Fruit fly (Drosophila melanogaster): ENCODE data around the gene Muc18B.
A peak's percentile ranks its signal among the peaks of the same experiment; 100 is the strongest.

Muc18B gene

DNA sequence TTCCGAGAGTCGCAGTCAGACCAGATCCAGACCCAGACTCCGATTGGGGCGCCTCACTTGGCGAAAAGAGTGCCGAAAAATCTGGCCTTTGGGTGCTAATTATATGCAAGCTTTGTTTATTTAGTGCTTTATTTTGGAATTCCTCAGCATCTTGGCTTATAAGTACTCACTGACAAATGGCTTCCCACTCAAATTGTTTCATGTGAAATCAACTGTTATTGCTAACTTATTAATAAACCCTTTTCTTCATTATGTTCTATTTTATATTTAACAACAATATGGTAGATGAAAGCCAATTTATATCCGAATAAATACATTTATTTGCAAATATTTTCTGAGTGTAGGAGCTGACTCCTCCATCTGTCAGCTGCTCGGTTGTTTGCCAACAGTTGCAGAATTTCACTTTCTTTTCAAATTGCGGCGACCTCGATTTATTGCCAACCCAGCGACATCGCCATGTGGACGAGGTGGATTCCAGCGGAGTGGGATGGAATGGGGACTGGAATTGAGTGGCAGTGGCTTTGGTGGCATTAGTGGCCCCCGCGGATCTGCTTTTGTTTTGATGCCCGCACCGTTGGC, 14.6 kb downstream of the Muc18B start (continued):
- TF ChIP-seq salr (GFP tag; optimal IDR thresholded peaks at IDR 0.05) (peak in 1 of 2 experiments; percentile 66), fkh (GFP tag; optimal IDR thresholded peaks at IDR 0.05) (no peak), CG6854 (GFP tag; optimal IDR thresholded peaks at IDR 0.05) (peak; percentile 27), CG3032 (tag; optimal IDR thresholded peaks at IDR 0.05) (peak; percentile 54), Sox102F (GFP tag; optimal IDR thresholded peaks at IDR 0.05) (peak; percentile 70), CG11902 (GFP tag; optimal IDR thresholded peaks at IDR 0.05) (peak; percentile 55), achi (GFP tag; optimal IDR thresholded peaks at IDR 0.05) (peak; percentile 69), CG6792 (GFP tag; optimal IDR thresholded peaks at IDR 0.05) (peak; percentile 74), eg (GFP tag; IDR thresholded peaks at IDR 0.05) (peak; percentile 48; the same call in 1 of the 3 replicates), esn (GFP tag; optimal IDR thresholded peaks at IDR 0.05) (peak; percentile 75), Eip78C (GFP tag) (peak; percentile 95), OdsH (GFP tag; optimal IDR thresholded peaks at IDR 0.05) (peak; percentile 72), lz (GFP tag; optimal IDR thresholded peaks at IDR 0.05) (peak; percentile 66), CG3919 (GFP tag; optimal IDR thresholded peaks at IDR 0.05) (peak; percentile 72), CG10631 (GFP tag; optimal IDR thresholded peaks at IDR 0.05) (peak; percentile 70), dac (GFP tag; optimal IDR thresholded peaks at IDR 0.05) (peak; percentile 67), CG7368 (GFP tag; optimal IDR thresholded peaks at IDR 0.05) (peak; percentile 57), spab (GFP tag; optimal IDR thresholded peaks at IDR 0.05) (peak; percentile 26), Ets21C (GFP tag; optimal IDR thresholded peaks at IDR 0.05) (no peak), Sox15 (GFP tag; optimal IDR thresholded peaks at IDR 0.05) (peak; percentile 44), CG34406 (GFP tag; optimal IDR thresholded peaks at IDR 0.05) (peak; percentile 74), Smox (GFP tag; optimal IDR thresholded peaks at IDR 0.05) (peak; percentile 63), acj6 (GFP tag; optimal IDR thresholded peaks at IDR 0.05) (peak; percentile 70), cyc (GFP tag; optimal IDR thresholded peaks at IDR 0.05) (peak; percentile 64), CG6163 (GFP tag; IDR thresholded peaks at IDR 0.05) (peak; percentile 37; the same call in 2 of the 3 replicates), vri (GFP tag; optimal IDR thresholded peaks at IDR 0.05) (no peak), dsx (GFP tag; optimal IDR thresholded peaks at IDR 0.05; ENCODE audit: poor library complexity, severe bottlenecking) (peak; percentile 19), ss (GFP tag; optimal IDR thresholded peaks at IDR 0.05) (peak in 1 of 2 experiments; percentile 48), fd85E (GFP tag; optimal IDR thresholded peaks at IDR 0.05) (peak; percentile 16), Gug (GFP tag; IDR thresholded peaks at IDR 0.05) (no peak; the same call in 1 of the 2 replicates), CG15336 (GFP tag; IDR thresholded peaks at IDR 0.05) (peak; percentile 74), CG1621 (tag; optimal IDR thresholded peaks at IDR 0.05) (no peak), pdm3 (GFP tag; optimal IDR thresholded peaks at IDR 0.05) (peak; percentile 72), Hr39 (GFP tag; optimal IDR thresholded peaks at IDR 0.05) (peak; percentile 33), CG4318 (GFP tag; optimal IDR thresholded peaks at IDR 0.05) (peak; percentile 75), CG31627 (GFP tag; optimal IDR thresholded peaks at IDR 0.05) (peak; percentile 44), topi (GFP tag; optimal IDR thresholded peaks at IDR 0.05) (peak; percentile 75), svp (GFP tag) (peak; percentile 78), Blimp-1 (GFP tag; optimal IDR thresholded peaks at IDR 0.05) (peak; percentile 91)

DNA sequence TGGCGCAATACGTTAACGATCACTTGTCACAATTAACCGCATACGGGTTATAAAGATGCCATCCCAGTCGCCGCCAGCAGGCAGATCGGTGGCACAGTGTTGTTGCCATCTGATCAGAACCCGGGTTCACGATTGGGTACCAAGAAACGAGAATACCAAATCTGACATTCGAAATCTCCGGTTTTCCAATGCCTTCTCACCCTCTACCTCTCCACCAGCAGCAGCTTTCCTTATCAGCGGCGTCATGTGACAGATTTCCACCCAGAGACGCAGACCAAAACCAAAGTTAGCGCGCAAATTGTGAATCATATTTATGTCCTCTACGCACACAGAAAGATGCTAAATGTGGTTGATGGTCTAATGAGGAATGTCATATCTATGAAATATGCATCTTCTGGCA, 23.3 kb downstream of the Muc18B start:
- TF ChIP-seq svp (GFP tag): peak; percentile 91
- no peak for TF ChIP-seq fkh (GFP tag; optimal IDR thresholded peaks at IDR 0.05)

DNA sequence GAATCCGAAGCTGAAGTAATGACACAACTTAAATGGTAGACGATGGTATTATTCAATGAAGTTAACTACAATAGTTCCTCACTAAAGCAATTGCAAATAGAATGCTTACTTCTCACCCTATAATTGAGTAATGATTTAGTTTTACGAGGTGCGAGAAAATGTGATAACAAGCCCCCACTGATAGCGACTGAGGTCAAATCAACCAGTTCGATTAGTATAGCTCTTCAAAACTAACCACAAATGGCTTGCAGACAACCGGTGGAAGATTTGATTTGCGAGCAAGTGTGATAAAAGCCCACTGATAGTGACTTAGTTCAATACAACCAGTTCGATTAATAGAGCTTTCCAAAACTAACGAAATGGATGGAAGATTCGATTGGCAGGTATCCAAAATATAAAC, 24.1 kb downstream of the Muc18B start:
- no peak for TF ChIP-seq Sox14 (GFP tag; optimal IDR thresholded peaks at IDR 0.05)
- TF ChIP-seq svp (GFP tag): no peak
- no peak for TF ChIP-seq pdm3 (GFP tag; optimal IDR thresholded peaks at IDR 0.05)
- no peak for TF ChIP-seq Smox (GFP tag; optimal IDR thresholded peaks at IDR 0.05)
- no peak for TF ChIP-seq salr (GFP tag; optimal IDR thresholded peaks at IDR 0.05)
- TF ChIP-seq Eip75B (GFP tag; optimal IDR thresholded peaks at IDR 0.05): no peak
- no peak for TF ChIP-seq net (GFP tag; optimal IDR thresholded peaks at IDR 0.05)
